Fruit fly (Drosophila melanogaster) whole organism, prepupa: ENCODE data around the gene CG13258.

ENCODE experiments used
- Blimp-1 ChIP-seq: fragments of 200-800 bp; sonication (Bioruptor generic); optimal IDR thresholded peaks from 3 replicates; lab custom pipeline; 2017; ENCODE audit warnings: missing biosample characterization, missing genetic modification characterization, mild to moderate bottlenecking, moderate library complexity, missing genetic modification reagents
- CG10631 ChIP-seq: fragments of 200-800 bp; sonication (Bioruptor generic); optimal IDR thresholded peaks from 2 replicates; lab custom pipeline; 2016; ENCODE audit warnings: missing biosample characterization, missing genetic modification characterization
- CG11762 ChIP-seq: fragments of 200-800 bp; sonication (Bioruptor generic); optimal IDR thresholded peaks from 3 replicates; lab custom pipeline; 2016; ENCODE audit warnings: missing biosample characterization, missing genetic modification characterization; ENCODE audit not compliant: insufficient read depth
- CG16779 ChIP-seq: fragments of 200-800 bp; sonication (Bioruptor generic); optimal IDR thresholded peaks from 3 replicates; lab custom pipeline; 2017; ENCODE audit warnings: missing biosample characterization, mild to moderate bottlenecking, missing genetic modification characterization
- CG3032 ChIP-seq: fragments of 200-800 bp; optimal IDR thresholded peaks from 2 replicates; lab custom pipeline; 2019; ENCODE audit warnings: missing biosample characterization, mild to moderate bottlenecking, missing genetic modification characterization, moderate library complexity
- CG31627 ChIP-seq: fragments of 200-800 bp; sonication (Bioruptor generic); optimal IDR thresholded peaks from 3 replicates; lab custom pipeline; 2016; ENCODE audit warnings: missing biosample characterization, missing genetic modification characterization
- CG32006 ChIP-seq: fragments of 200-800 bp; sonication (Bioruptor generic); optimal IDR thresholded peaks from 3 replicates; lab custom pipeline; 2017; ENCODE audit warnings: missing biosample characterization, mild to moderate bottlenecking, missing genetic modification characterization
- CG34406 ChIP-seq: fragments of 200-800 bp; sonication (Bioruptor generic); optimal IDR thresholded peaks from 3 replicates; lab custom pipeline; 2016; ENCODE audit warnings: missing biosample characterization, missing genetic modification characterization
- CG3919 ChIP-seq: fragments of 200-800 bp; sonication (Bioruptor generic); optimal IDR thresholded peaks from 3 replicates; lab custom pipeline; 2016; ENCODE audit warnings: missing biosample characterization, missing genetic modification characterization
- CG6808 ChIP-seq: fragments of 200-800 bp; sonication (Bioruptor generic); optimal IDR thresholded peaks from 3 replicates; lab custom pipeline; 2017; ENCODE audit warnings: missing biosample characterization, missing genetic modification characterization, mild to moderate bottlenecking, moderate library complexity, missing genetic modification reagents
- CG6854 ChIP-seq: fragments of 200-800 bp; sonication (Bioruptor generic); optimal IDR thresholded peaks from 2 replicates; lab custom pipeline; 2017; ENCODE audit warnings: missing biosample characterization, mild to moderate bottlenecking, missing genetic modification characterization
- CG8319 ChIP-seq: fragments of 200-800 bp; sonication (Bioruptor generic); optimal IDR thresholded peaks from 3 replicates; lab custom pipeline; 2016; ENCODE audit warnings: missing biosample characterization, missing genetic modification characterization
- CG8632 ChIP-seq: fragments of 200-800 bp; sonication (Bioruptor generic); optimal IDR thresholded peaks from 3 replicates; lab custom pipeline; 2016; ENCODE audit warnings: missing biosample characterization, missing genetic modification characterization
- CG9139 ChIP-seq: fragments of 200-800 bp; sonication (Bioruptor generic); optimal IDR thresholded peaks from 3 replicates; lab custom pipeline; 2017; ENCODE audit warnings: missing biosample characterization, mild to moderate bottlenecking, missing genetic modification characterization
- Eip75B ChIP-seq: fragments of 200-800 bp; sonication (Bioruptor generic); optimal IDR thresholded peaks from 3 replicates; lab custom pipeline; 2016; ENCODE audit warnings: missing biosample characterization, missing genetic modification characterization
- Eip78C ChIP-seq: fragments of 200-800 bp; sonication (Bioruptor generic); peaks from one replicate; lab custom pipeline; 2016; ENCODE audit warnings: missing biosample characterization, missing genetic modification characterization
- Ets96B ChIP-seq: fragments of 200-800 bp; optimal IDR thresholded peaks from 2 replicates; lab custom pipeline; 2019; ENCODE audit warnings: missing biosample characterization, mild to moderate bottlenecking, missing genetic modification characterization, moderate library complexity
- Hr38 ChIP-seq: sonication (Bioruptor generic); optimal IDR thresholded peaks from 2 replicates; lab custom pipeline; 2016; ENCODE audit warnings: missing biosample characterization, missing genetic modification characterization
- Hr4 ChIP-seq: fragments of 200-800 bp; sonication (Bioruptor generic); optimal IDR thresholded peaks from 3 replicates; lab custom pipeline; 2016; ENCODE audit warnings: missing biosample characterization, missing genetic modification characterization
- Met ChIP-seq: fragments of 200-800 bp; sonication (Bioruptor generic); optimal IDR thresholded peaks from 3 replicates; lab custom pipeline; 2016; ENCODE audit warnings: missing biosample characterization, missing genetic modification characterization
- Smox ChIP-seq: fragments of 200-800 bp; sonication (Bioruptor generic); optimal IDR thresholded peaks from 3 replicates; lab custom pipeline; 2016; ENCODE audit warnings: missing biosample characterization, missing genetic modification characterization
- Sox102F ChIP-seq: fragments of 200-800 bp; sonication (Bioruptor generic); optimal IDR thresholded peaks from 2 replicates; lab custom pipeline; 2016; ENCODE audit warnings: missing biosample characterization, mild to moderate bottlenecking, missing genetic modification characterization
- achi ChIP-seq: fragments of 200-800 bp; sonication (Bioruptor generic); optimal IDR thresholded peaks from 3 replicates; lab custom pipeline; 2016; ENCODE audit warnings: missing biosample characterization, missing genetic modification characterization
- cyc ChIP-seq: fragments of 200-800 bp; sonication (Bioruptor generic); optimal IDR thresholded peaks from 3 replicates; lab custom pipeline; 2016; ENCODE audit warnings: missing biosample characterization, missing genetic modification characterization
- dsx ChIP-seq: fragments of 200-800 bp; optimal IDR thresholded peaks from 3 replicates; lab custom pipeline; 2019; ENCODE audit warnings: missing biosample characterization, mild to moderate bottlenecking, missing genetic modification characterization, moderate library complexity; ENCODE audit not compliant: poor library complexity, severe bottlenecking
- eg ChIP-seq: fragments of 200-800 bp; sonication (Bioruptor generic); IDR thresholded peaks from 3 replicates; pipeline ENCODE4 v1.3.6; 2022; ENCODE audit warnings: missing biosample characterization, missing genetic modification characterization
- fd59A ChIP-seq: fragments of 200-800 bp; sonication (Bioruptor generic); optimal IDR thresholded peaks from 2 replicates; lab custom pipeline; 2017; ENCODE audit warnings: missing biosample characterization, mild to moderate bottlenecking, missing genetic modification characterization, missing genetic modification reagents
- fkh ChIP-seq: fragments of 200-800 bp; sonication (Bioruptor generic); optimal IDR thresholded peaks from 3 replicates; lab custom pipeline; 2017; ENCODE audit warnings: missing biosample characterization, mild to moderate bottlenecking, missing genetic modification characterization, moderate library complexity
- net ChIP-seq: fragments of 200-800 bp; sonication (Bioruptor generic); optimal IDR thresholded peaks from 3 replicates; lab custom pipeline; 2016; ENCODE audit warnings: missing biosample characterization, missing genetic modification characterization
- pdm3 ChIP-seq: fragments of 200-800 bp; sonication (Bioruptor generic); optimal IDR thresholded peaks from 3 replicates; lab custom pipeline; 2016; ENCODE audit warnings: missing biosample characterization, missing genetic modification characterization
- salr ChIP-seq, 2 experiments: fragments of 200-800 bp; sonication (Bioruptor generic); optimal IDR thresholded peaks; 3 replicates each; lab custom pipeline; 2016 to 2018; ENCODE audit warnings: missing biosample characterization in 2 of 2, missing genetic modification characterization in 2 of 2, mild to moderate bottlenecking in 1 of 2
- spab ChIP-seq: fragments of 200-800 bp; sonication (Bioruptor generic); optimal IDR thresholded peaks from 2 replicates; lab custom pipeline; 2017; ENCODE audit warnings: missing biosample characterization, mild to moderate bottlenecking, missing genetic modification characterization, missing genetic modification reagents
- ss ChIP-seq, 2 experiments: fragments of 200-800 bp; sonication (Bioruptor generic); optimal IDR thresholded peaks; 2 replicates in 1 of 2; 3 replicates in 1 of 2; lab custom pipeline; 2017 to 2018; ENCODE audit warnings: mild to moderate bottlenecking in 2 of 2, missing biosample characterization in 2 of 2, missing genetic modification characterization in 2 of 2, moderate library complexity in 1 of 2
- svp ChIP-seq: fragments of 200-800 bp; sonication (Bioruptor generic); peaks from one replicate; lab custom pipeline; 2016; ENCODE audit warnings: missing biosample characterization, missing genetic modification characterization
- vri ChIP-seq: fragments of 200-800 bp; sonication (Bioruptor generic); optimal IDR thresholded peaks from 3 replicates; lab custom pipeline; 2016; ENCODE audit warnings: missing biosample characterization, mild to moderate bottlenecking, missing genetic modification characterization

The CG13258 gene

DNA sequence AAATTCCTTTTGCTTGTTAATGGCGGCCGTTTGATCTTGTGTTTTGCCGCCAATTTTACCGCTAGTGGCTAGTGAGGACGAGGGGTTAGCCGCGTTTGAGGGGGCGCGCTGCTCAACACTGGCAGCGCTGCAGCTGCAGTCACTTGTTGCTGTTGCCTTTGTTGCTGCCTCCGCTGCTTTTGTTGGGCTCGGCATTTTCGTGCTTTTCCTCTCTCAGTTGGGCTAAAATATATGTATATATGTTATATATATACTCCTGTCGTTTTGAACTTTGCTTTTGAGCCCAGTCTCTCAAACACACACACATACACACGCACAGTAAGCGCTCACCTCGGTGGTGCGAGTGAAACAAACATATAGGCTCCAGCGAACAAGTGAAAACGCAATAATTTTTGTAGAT lies 32.0 kb upstream of the CG13258 start (continued):
- TF ChIP-seq CG8632 (GFP tag; lab: Kevin White, UChicago) (no peak), CG16779 (tag; lab: Kevin White, UChicago) (peak; percentile 58), ss (GFP tag; optimal IDR thresholded peaks at IDR 0.05; lab: Kevin White, UChicago) (peak; percentile 49 to 70), net (GFP tag; lab: Kevin White, UChicago) (peak; percentile 8)

DNA sequence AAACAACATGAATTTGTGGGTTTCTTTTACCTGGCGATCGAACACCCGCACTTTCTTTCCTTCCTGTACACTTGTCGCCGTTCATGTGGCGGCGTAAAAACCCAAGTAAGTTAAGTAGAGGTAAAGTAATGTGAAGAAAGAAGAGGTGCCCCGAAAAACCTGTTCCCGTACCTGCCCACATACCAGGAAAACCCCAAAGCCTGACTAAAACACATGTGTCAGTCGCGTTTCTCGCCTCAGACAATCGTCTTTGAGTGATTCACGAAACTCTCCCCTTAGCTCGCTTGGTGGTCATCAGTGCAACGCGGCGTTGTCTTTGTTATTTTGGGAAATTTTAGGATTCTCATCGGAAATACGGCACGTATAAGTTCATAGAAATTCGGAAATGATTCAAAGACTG lies 30.7 kb upstream of the CG13258 start:
- 0 out of 3 replicates have a peak, but pooled peaks have one; percentile 8 for TF ChIP-seq eg (GFP tag; lab: Robert Waterston, UW)
- no peak for TF ChIP-seq CG34406 (GFP tag; lab: Kevin White, UChicago)
- peak; percentile 29 for TF ChIP-seq CG6854
- TF ChIP-seq, all 60 proteins: peak for 2

DNA sequence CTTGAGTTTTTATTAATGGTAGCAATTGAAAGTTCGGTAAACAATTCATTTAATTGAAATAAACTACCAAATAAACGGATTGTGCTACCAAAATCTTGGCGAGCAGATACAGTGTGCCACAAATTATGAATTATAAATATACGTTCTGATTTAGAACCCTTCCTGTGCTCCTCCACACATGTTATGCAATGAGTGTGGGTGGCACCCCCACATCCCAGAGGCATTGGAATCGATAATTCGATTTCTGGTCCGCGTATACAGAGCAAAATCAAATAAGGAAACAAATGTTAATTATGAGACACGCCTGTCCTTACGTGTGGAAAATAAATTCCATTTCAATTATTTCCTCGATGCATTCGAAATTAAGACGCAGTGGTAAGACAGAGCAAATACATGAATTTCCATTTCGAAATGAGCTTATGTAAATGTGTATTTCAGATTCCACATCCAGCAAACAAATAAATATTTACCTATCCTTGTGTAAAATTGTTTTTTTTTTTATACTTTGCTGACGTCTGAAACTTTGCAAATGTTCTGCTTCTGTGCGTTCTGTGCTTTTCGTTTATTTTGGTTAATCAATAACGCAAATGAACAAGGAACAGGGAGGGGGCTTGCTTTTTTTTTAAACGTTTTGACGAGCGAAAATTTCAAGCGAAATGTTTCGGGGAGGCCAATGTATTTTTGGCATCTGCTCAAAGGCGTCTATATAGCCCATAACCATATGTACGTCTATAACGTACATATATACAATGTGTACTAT lies 29.2 kb upstream of the CG13258 start:
- TF ChIP-seq svp (GFP tag; lab: Kevin White, UChicago) (peak; percentile 0), vri (peak; percentile 10), CG10631 (GFP tag; lab: Kevin White, UChicago) (no peak), Hr4 (GFP tag; lab: Kevin White, UChicago) (no peak), achi (GFP tag; lab: Kevin White, UChicago) (no peak), Eip78C (peak; percentile 55)

DNA sequence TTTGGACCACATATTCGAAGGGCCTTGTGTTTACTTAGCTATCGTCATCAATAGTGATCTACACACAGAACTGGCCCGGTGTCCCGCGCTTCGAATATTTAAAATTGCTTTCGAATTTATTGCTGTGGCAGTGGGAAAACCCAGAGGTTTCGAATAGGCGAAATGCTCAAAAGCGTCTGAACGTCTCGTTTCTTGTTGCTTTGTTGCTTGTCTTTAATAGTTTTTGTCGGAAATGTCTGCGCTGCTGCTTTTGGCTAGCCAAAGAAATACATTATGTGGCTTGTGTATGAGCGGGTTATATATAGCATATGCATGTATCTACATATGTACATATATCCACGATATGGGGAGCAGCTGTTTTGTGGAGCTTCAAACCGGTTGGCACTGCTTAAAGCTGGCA lies 28.4 kb upstream of the CG13258 start:
- TF ChIP-seq Eip75B (GFP tag; lab: Kevin White, UChicago) (no peak), dsx (GFP tag; lab: Kevin White, UChicago) (peak; percentile 18)

DNA sequence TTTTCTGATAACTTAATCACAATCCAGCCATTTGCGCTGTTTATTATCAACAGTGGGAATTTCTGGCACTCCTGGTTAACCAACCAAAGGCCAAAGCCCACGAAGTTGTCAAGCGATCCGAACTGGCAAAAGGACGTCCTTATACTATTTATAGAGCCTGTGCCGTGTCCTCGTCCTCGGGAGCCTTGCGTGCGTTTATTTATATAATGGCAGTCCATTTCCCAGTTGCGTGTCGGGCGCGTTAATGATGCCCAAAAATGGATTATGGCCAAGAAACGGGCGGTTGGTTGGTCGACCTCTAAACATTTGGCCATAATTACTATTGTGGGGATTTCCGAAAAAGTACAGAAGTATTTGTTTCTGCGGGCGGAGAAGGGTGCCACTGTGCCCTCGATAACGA lies 27.6 kb upstream of the CG13258 start:
- TF ChIP-seq ss (GFP tag; optimal IDR thresholded peaks at IDR 0.05; lab: Kevin White, UChicago): peak in 1 of 2 experiments; percentile 59
- TF ChIP-seq CG8319 (GFP tag; lab: Kevin White, UChicago): no peak
- TF ChIP-seq, all 60 proteins: peak for 1

DNA sequence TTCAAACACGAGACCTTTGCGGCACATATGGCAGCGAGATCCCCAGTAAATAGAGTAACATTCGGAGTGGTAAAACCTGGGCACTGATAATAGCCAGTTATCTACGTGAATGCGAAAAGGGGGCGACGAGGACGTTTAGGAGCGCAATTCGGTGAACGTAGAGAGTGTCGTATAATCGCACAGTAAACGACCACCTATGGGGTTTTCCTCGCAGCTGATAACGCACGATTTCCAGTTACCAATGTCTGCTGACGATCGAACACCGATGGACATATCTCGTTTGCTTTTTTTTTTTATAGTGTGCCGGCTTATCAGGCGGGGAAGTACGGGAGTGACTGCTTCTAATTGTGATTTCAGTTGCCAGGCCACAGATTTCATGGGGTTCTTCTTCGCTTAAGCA lies 26.9 kb upstream of the CG13258 start:
- TF ChIP-seq svp (GFP tag; lab: Kevin White, UChicago): peak; percentile 75
- peak; percentile 38 for TF ChIP-seq fkh (GFP tag; lab: Kevin White, UChicago)
- no peak for TF ChIP-seq Blimp-1
- TF ChIP-seq ss (GFP tag; optimal IDR thresholded peaks at IDR 0.05; lab: Kevin White, UChicago): no peak
- TF ChIP-seq CG3032 (tag; lab: Kevin White, UChicago): no peak
- no peak for TF ChIP-seq CG32006 (GFP tag; lab: Kevin White, UChicago)
- no peak for TF ChIP-seq spab (GFP tag; lab: Kevin White, UChicago)
- TF ChIP-seq achi (GFP tag; lab: Kevin White, UChicago): no peak
- TF ChIP-seq CG16779 (tag; lab: Kevin White, UChicago): peak; percentile 3
- TF ChIP-seq vri: peak; percentile 67

DNA sequence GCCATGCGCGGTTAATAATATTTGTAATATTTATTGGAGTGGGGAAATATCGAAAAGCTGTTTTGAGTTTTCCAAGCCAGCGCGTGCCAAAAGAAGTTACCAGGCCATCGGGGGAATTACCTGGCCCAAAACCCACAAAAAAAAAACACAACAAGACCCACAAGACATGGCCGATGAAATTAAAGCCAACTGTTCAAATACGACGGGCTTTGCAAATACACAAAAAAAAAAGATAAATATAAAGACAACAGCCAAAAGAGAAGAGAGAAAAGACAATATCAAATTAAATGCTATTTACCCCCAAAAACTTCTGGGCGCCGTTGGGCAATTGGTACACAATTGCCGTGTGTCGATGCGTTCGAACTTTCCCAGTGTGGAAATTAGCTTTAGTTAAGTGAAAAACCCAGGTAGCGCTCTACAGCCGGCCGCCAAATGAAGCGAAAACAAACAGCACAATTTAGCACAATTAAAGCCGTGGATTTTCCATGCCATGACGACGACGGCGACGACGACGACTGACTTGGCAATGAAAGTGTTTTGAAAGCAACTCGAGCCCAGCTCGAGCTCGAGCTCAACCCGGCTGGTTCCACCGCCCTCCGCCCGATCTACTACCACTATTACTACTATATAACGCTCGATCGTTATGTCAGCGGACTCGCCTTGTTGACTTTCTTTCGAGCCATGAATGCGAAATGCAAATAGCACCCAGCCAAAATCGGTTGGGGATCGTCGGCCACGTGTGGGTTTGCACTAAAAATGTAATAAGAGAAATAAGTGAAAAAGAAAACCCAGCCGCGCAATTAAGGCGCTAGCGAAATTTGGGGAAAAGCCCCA lies 25.2 kb upstream of the CG13258 start:
- no peak for TF ChIP-seq cyc (GFP tag; lab: Kevin White, UChicago)
- no peak for TF ChIP-seq dsx (GFP tag; lab: Kevin White, UChicago)
- no peak for TF ChIP-seq Smox (GFP tag; lab: Kevin White, UChicago)
- no peak for TF ChIP-seq salr (GFP tag; optimal IDR thresholded peaks at IDR 0.05; lab: Kevin White, UChicago)
- peak; percentile 48 for TF ChIP-seq fkh (GFP tag; lab: Kevin White, UChicago)
- TF ChIP-seq CG9139 (GFP tag; lab: Kevin White, UChicago): no peak
- no peak for TF ChIP-seq CG6808
- TF ChIP-seq CG3919 (GFP tag; lab: Kevin White, UChicago): no peak
- 0 out of 3 replicates have a peak, but pooled peaks have one; percentile 15 for TF ChIP-seq eg (GFP tag; lab: Robert Waterston, UW)
- no peak for TF ChIP-seq Ets96B (tag; lab: Kevin White, UChicago)
- TF ChIP-seq fd59A (GFP tag; lab: Kevin White, UChicago): no peak
- TF ChIP-seq pdm3 (GFP tag; lab: Kevin White, UChicago): no peak
- no peak for TF ChIP-seq Hr38
- peak; percentile 54 for TF ChIP-seq Eip78C
- no peak for TF ChIP-seq spab (GFP tag; lab: Kevin White, UChicago)
- no peak for TF ChIP-seq CG11762
- no peak for TF ChIP-seq Sox102F (GFP tag; lab: Kevin White, UChicago)
- no peak for TF ChIP-seq CG31627 (GFP tag; lab: Kevin White, UChicago)
- TF ChIP-seq Met (GFP tag; lab: Kevin White, UChicago): no peak
